Fruit fly (Drosophila melanogaster) whole organism, embryonic: ENCODE results near the gene glob1.

Experiments used
- CG10267 ChIP-seq: fragments of 200-800 bp; sonication (Bioruptor generic); optimal IDR thresholded peaks from 2 replicates; lab custom pipeline; 2018; ENCODE audit warnings: missing biosample characterization, mild to moderate bottlenecking, missing genetic modification characterization, moderate library complexity
- CG10366 ChIP-seq: fragments of 200-800 bp; sonication (Bioruptor generic); IDR thresholded peaks from 2 replicates; pipeline ENCODE4 v1.3.6; 2022; ENCODE audit warnings: missing biosample characterization, missing genetic modification characterization
- CG4404 ChIP-seq: fragments of 200-800 bp; sonication (Bioruptor generic); IDR thresholded peaks from 2 replicates; pipeline ENCODE4 v1.3.6; 2022; ENCODE audit warnings: missing biosample characterization, missing genetic modification characterization
- CG9876 ChIP-seq: fragments of 200-800 bp; sonication (Bioruptor generic); optimal IDR thresholded peaks from 2 replicates; lab custom pipeline; 2016; ENCODE audit warnings: missing biosample characterization, missing genetic modification characterization
- Dad ChIP-seq: fragments of 200-800 bp; sonication (Bioruptor generic); optimal IDR thresholded peaks from 3 replicates; lab custom pipeline; 2016; ENCODE audit warnings: missing biosample characterization, missing genetic modification characterization
- HLH54F ChIP-seq: fragments of 200-800 bp; sonication (Bioruptor generic); optimal IDR thresholded peaks from 3 replicates; lab custom pipeline; 2016; ENCODE audit warnings: missing biosample characterization, missing genetic modification characterization
- MESR4 ChIP-seq: fragments of 200-800 bp; sonication (Bioruptor generic); optimal IDR thresholded peaks from 2 replicates; lab custom pipeline; 2018; ENCODE audit warnings: missing biosample characterization, mild to moderate bottlenecking, missing genetic modification characterization, moderate library complexity
- ash1 ChIP-seq: fragments of 200-800 bp; sonication (Bioruptor generic); optimal IDR thresholded peaks from 2 replicates; lab custom pipeline; 2018; ENCODE audit warnings: missing biosample characterization, mild to moderate bottlenecking, missing genetic modification characterization
- fd3F ChIP-seq: fragments of 200-800 bp; sonication (Bioruptor generic); optimal IDR thresholded peaks from 2 replicates; lab custom pipeline; 2018; ENCODE audit warnings: missing biosample characterization, mild to moderate bottlenecking, missing genetic modification characterization, moderate library complexity
- gem ChIP-seq: fragments of 200-800 bp; sonication (Bioruptor generic); optimal IDR thresholded peaks from 2 replicates; lab custom pipeline; 2019; ENCODE audit warnings: missing biosample characterization, mild to moderate bottlenecking, missing genetic modification characterization, moderate library complexity
- sd ChIP-seq: fragments of 200-800 bp; sonication (Bioruptor generic); optimal IDR thresholded peaks from 3 replicates; lab custom pipeline; 2018; ENCODE audit warnings: missing biosample characterization, mild to moderate bottlenecking, missing genetic modification characterization, moderate library complexity

DNA sequence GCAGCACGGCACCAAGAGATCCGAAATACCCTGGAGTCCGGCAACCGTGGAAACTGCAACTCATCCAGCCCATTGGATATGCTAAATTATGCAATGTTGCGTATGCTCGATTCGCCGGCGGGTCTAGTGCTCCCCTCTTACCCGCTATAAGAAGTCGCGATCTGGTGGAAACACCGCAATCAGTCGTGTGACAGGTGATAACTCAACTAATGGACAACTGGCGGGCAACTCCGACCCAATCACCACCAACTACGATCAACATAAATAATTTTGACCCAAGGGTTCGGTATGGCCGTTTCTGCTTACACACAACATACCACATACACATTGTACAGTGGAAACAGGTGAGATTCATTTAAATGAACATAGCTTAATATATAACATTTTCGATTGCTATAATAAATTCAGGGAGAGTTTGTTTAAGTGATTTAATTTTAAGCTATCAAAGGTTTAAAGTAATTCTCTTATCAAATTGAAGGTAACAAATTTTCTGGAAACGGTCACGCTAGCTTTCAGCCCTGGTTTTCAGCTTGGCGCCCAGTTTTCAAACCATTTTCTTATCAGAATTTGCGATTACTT lies 47.2 kb downstream of the glob1 start, which contains the start of gene Hmt-1:
- TF ChIP-seq MESR4 (GFP tag; lab: Kevin White, UChicago) (peak; percentile 82), ash1 (no peak), sd (tag; lab: Kevin White, UChicago) (no peak), CG9876 (GFP tag; lab: Kevin White, UChicago) (no peak), CG10267 (no peak), Dad (GFP tag; lab: Kevin White, UChicago) (no peak), gem (tag; lab: Kevin White, UChicago) (no peak), fd3F (GFP tag; lab: Kevin White, UChicago) (no peak), CG4404 (GFP tag; lab: Robert Waterston, UW) (no peak), CG10366 (GFP tag; lab: Robert Waterston, UW) (no peak), HLH54F (GFP tag; lab: Kevin White, UChicago) (no peak)
